Worm (Caenorhabditis elegans) whole organism, L2 larva: Measurements from ENCODE around the gene strm-1.

Experiments
- F13H6.1 ChIP-seq: sonication (generic microtip); optimal IDR thresholded peaks from 2 replicates; lab custom pipeline; 2016; ENCODE audit warnings: missing genetic modification characterization, missing compliant biosample characterization
- Y55F3AM.14 ChIP-seq: fragments of 200-800 bp; sonication (Bioruptor generic); optimal IDR thresholded peaks from 2 replicates; lab custom pipeline; 2018; ENCODE audit warnings: mild to moderate bottlenecking, missing genetic modification characterization, missing compliant biosample characterization
- ZK546.5 ChIP-seq: sonication (generic microtip); optimal IDR thresholded peaks from 2 replicates; lab custom pipeline; 2017; ENCODE audit warnings: missing biosample characterization, missing genetic modification characterization
- alr-1 ChIP-seq: fragments of 150-350 bp; optimal IDR thresholded peaks from 2 replicates; lab custom pipeline; 2014; ENCODE audit warnings: missing biosample characterization, missing genetic modification characterization
- aly-2 ChIP-seq: fragments of 150-350 bp; optimal IDR thresholded peaks from 2 replicates; lab custom pipeline; 2014; ENCODE audit warnings: missing biosample characterization, missing genetic modification characterization
- ceh-16 ChIP-seq: fragments of 150-350 bp; optimal IDR thresholded peaks from 2 replicates; lab custom pipeline; 2014; ENCODE audit warnings: missing biosample characterization, missing genetic modification characterization
- ceh-82 ChIP-seq: fragments of 150-350 bp; optimal IDR thresholded peaks from 2 replicates; lab custom pipeline; 2014; ENCODE audit warnings: missing biosample characterization, missing genetic modification characterization
- egl-27 ChIP-seq: sonication (generic microtip); optimal IDR thresholded peaks from 3 replicates; lab custom pipeline; 2017; ENCODE audit warnings: missing biosample characterization, missing genetic modification reagents, missing genetic modification characterization
- elt-1 ChIP-seq: fragments of 150-350 bp; optimal IDR thresholded peaks from 2 replicates; lab custom pipeline; 2014; ENCODE audit warnings: missing biosample characterization, missing genetic modification characterization
- elt-3 ChIP-seq: sonication (generic microtip); optimal IDR thresholded peaks from 2 replicates; lab custom pipeline; 2017; ENCODE audit warnings: missing biosample characterization, missing genetic modification characterization
- fos-1 ChIP-seq: fragments of 150-350 bp; optimal IDR thresholded peaks from 2 replicates; lab custom pipeline; 2014; ENCODE audit warnings: missing biosample characterization, missing genetic modification characterization
- lin-11 ChIP-seq: fragments of 150-350 bp; sonication (generic microtip); optimal IDR thresholded peaks from 2 replicates; lab custom pipeline; 2014; ENCODE audit warnings: missing biosample characterization, missing genetic modification characterization, inconsistent platforms, mixed read lengths
- lin-13 ChIP-seq: fragments of 150-350 bp; optimal IDR thresholded peaks from 2 replicates; lab custom pipeline; 2014; ENCODE audit warnings: missing biosample characterization, missing genetic modification reagents, missing genetic modification characterization
- lin-39 ChIP-seq: fragments of 150-350 bp; optimal IDR thresholded peaks from 2 replicates; lab custom pipeline; 2014; ENCODE audit warnings: missing biosample characterization, missing genetic modification reagents, missing genetic modification characterization
- lsy-2 ChIP-seq, 2 experiments: fragments of 150-350 bp in 1 of 2; sonication (generic microtip) in 1 of 2; optimal IDR thresholded peaks; 2 replicates each; lab custom pipeline; 2014 to 2017; ENCODE audit warnings: missing biosample characterization in 2 of 2, missing genetic modification characterization in 2 of 2
- mbf-1 ChIP-seq: sonication (generic microtip); optimal IDR thresholded peaks from 2 replicates; lab custom pipeline; 2017; ENCODE audit warnings: missing biosample characterization, missing genetic modification characterization
- mdl-1 ChIP-seq, 2 experiments: fragments of 150-350 bp in 1 of 2; sonication (generic microtip) in 1 of 2; optimal IDR thresholded peaks; 2 replicates each; lab custom pipeline; 2017; ENCODE audit warnings: missing biosample characterization in 2 of 2, missing genetic modification characterization in 2 of 2
- nhr-10 ChIP-seq: sonication (generic microtip); optimal IDR thresholded peaks from 2 replicates; lab custom pipeline; 2017; ENCODE audit warnings: missing biosample characterization, missing genetic modification characterization
- nhr-11 ChIP-seq: fragments of 150-350 bp; optimal IDR thresholded peaks from 2 replicates; lab custom pipeline; 2014; ENCODE audit warnings: missing biosample characterization, missing genetic modification characterization
- nhr-129 ChIP-seq: fragments of 150-350 bp; optimal IDR thresholded peaks from 2 replicates; lab custom pipeline; 2014; ENCODE audit warnings: missing biosample characterization, missing genetic modification characterization
- nhr-21 ChIP-seq: fragments of 150-350 bp; optimal IDR thresholded peaks from 2 replicates; lab custom pipeline; 2014; ENCODE audit warnings: missing biosample characterization, missing genetic modification characterization
- nhr-23 ChIP-seq: fragments of 150-350 bp; optimal IDR thresholded peaks from 2 replicates; lab custom pipeline; 2014; ENCODE audit warnings: missing biosample characterization, missing genetic modification reagents, missing genetic modification characterization
- nhr-6 ChIP-seq: fragments of 150-350 bp; optimal IDR thresholded peaks from 2 replicates; lab custom pipeline; 2014; ENCODE audit warnings: missing biosample characterization, missing genetic modification characterization
- nhr-77 ChIP-seq: fragments of 150-350 bp; optimal IDR thresholded peaks from 2 replicates; lab custom pipeline; 2014; ENCODE audit warnings: missing biosample characterization, missing genetic modification characterization
- sem-4 ChIP-seq: fragments of 150-350 bp; optimal IDR thresholded peaks from 2 replicates; lab custom pipeline; 2014; ENCODE audit warnings: missing biosample characterization, missing genetic modification reagents, missing genetic modification characterization
- skn-1 ChIP-seq: sonication (generic microtip); optimal IDR thresholded peaks from 2 replicates; lab custom pipeline; 2017; ENCODE audit warnings: missing biosample characterization, missing genetic modification characterization
- sma-3 ChIP-seq: sonication (generic microtip); optimal IDR thresholded peaks from 2 replicates; lab custom pipeline; 2016; ENCODE audit warnings: missing genetic modification reagents, missing genetic modification characterization, missing compliant biosample characterization
- sma-9 ChIP-seq, 2 experiments: fragments of 150-350 bp in 1 of 2; sonication (generic microtip) in 1 of 2; optimal IDR thresholded peaks; 2 replicates each; lab custom pipeline; 2014 to 2016; ENCODE audit warnings: missing genetic modification characterization in 2 of 2, mild to moderate bottlenecking in 1 of 2, missing biosample characterization in 1 of 2, missing compliant biosample characterization in 1 of 2, missing genetic modification reagents in 1 of 2, moderate library complexity in 1 of 2
- unc-39 ChIP-seq: fragments of 150-350 bp; optimal IDR thresholded peaks from 2 replicates; lab custom pipeline; 2014; ENCODE audit warnings: missing biosample characterization, missing genetic modification characterization
- unc-62 ChIP-seq: fragments of 150-350 bp; optimal IDR thresholded peaks from 2 replicates; lab custom pipeline; 2014; ENCODE audit warnings: missing biosample characterization, missing genetic modification reagents, missing genetic modification characterization
- zag-1 ChIP-seq: fragments of 150-350 bp; optimal IDR thresholded peaks from 2 replicates; lab custom pipeline; 2014; ENCODE audit warnings: missing biosample characterization, missing genetic modification characterization
- ztf-1 ChIP-seq: fragments of 200-800 bp; sonication (Bioruptor generic); conservative IDR thresholded peaks from 2 replicates; pipeline ENCODE4 v1.3.6; 2022; ENCODE audit warnings: missing genetic modification characterization, missing compliant biosample characterization

strm-1 gene

ce11 chrIII:2384364-2384763 is 17.5 kb upstream of the strm-1 start:
- TF ChIP-seq Y55F3AM.14 (GFP tag; lab: Kevin White, UChicago) (no peak), sem-4 (no peak), sma-9 (GFP tag; optimal IDR thresholded peaks at IDR 0.05; lab: Kevin White, UChicago) (no peak), sma-9 (tag; optimal IDR thresholded peaks at IDR 0.05; lab: Kevin White, UChicago) (no peak), lin-11 (tag; lab: Kevin White, UChicago) (no peak), skn-1 (tag; lab: Kevin White, UChicago) (no peak), nhr-23 (tag; lab: Kevin White, UChicago) (no peak), lin-13 (no peak), unc-62 (GFP tag; lab: Kevin White, UChicago) (no peak), nhr-129 (tag; lab: Kevin White, UChicago) (no peak)
- TF ChIP-seq, all 48 proteins: peak for 0

- TF ChIP-seq unc-39: no peak
- no peak for TF ChIP-seq aly-2 (tag; lab: Kevin White, UChicago)
- TF ChIP-seq Y55F3AM.14 (GFP tag; lab: Kevin White, UChicago): no peak
- TF ChIP-seq nhr-23 (tag; lab: Kevin White, UChicago): no peak
- no peak for TF ChIP-seq sma-3
- no peak for TF ChIP-seq lsy-2 (tag; optimal IDR thresholded peaks at IDR 0.05; lab: Kevin White, UChicago)
- no peak for TF ChIP-seq ztf-1 (GFP tag; lab: Robert Waterston, UW)
- no peak for TF ChIP-seq ceh-16
- no peak for TF ChIP-seq ZK546.5 (tag; lab: Kevin White, UChicago)
- no peak for TF ChIP-seq ceh-82 (tag; lab: Kevin White, UChicago)
- TF ChIP-seq nhr-6 (tag; lab: Kevin White, UChicago): no peak
- no peak for TF ChIP-seq elt-3 (tag; lab: Kevin White, UChicago)
- TF ChIP-seq mbf-1 (tag; lab: Kevin White, UChicago): no peak
- no peak for TF ChIP-seq sem-4
- no peak for TF ChIP-seq nhr-10
- no peak for TF ChIP-seq elt-1 (tag; lab: Kevin White, UChicago)
- TF ChIP-seq, all 48 proteins: peak for 0
Measured at ce11 chrIII:2386483-2386882, 15.4 kb upstream of the strm-1 start, which contains the start of gene H14E04.3. TSS of gene H14E04.3 (minus strand) at chrIII:2386583.

ce11 chrIII:2391704-2392103 is 10.2 kb upstream of the strm-1 start:
- TF ChIP-seq mdl-1 (tag; optimal IDR thresholded peaks at IDR 0.05; lab: Kevin White, UChicago) (no peak), egl-27 (tag; lab: Kevin White, UChicago) (peak; percentile 5)

- TF ChIP-seq lin-13 (peak; percentile 6), egl-27 (tag; lab: Kevin White, UChicago) (no peak), lsy-2 (tag; optimal IDR thresholded peaks at IDR 0.05; lab: Kevin White, UChicago) (peak in 1 of 2 experiments; percentile 61)
Measured at ce11 chrIII:2393666-2394154, 8.2 kb upstream of the strm-1 start.

- TF ChIP-seq nhr-10 (no peak), F13H6.1 (tag; lab: Kevin White, UChicago) (no peak), mbf-1 (tag; lab: Kevin White, UChicago) (no peak), alr-1 (no peak), lsy-2 (tag; optimal IDR thresholded peaks at IDR 0.05; lab: Kevin White, UChicago) (no peak), ZK546.5 (tag; lab: Kevin White, UChicago) (no peak), elt-3 (tag; lab: Kevin White, UChicago) (no peak), zag-1 (no peak), fos-1 (no peak), Y55F3AM.14 (GFP tag; lab: Kevin White, UChicago) (no peak), lin-39 (tag; lab: Kevin White, UChicago) (no peak), nhr-77 (tag; lab: Kevin White, UChicago) (no peak), nhr-11 (no peak), nhr-21 (tag; lab: Kevin White, UChicago) (no peak), nhr-6 (tag; lab: Kevin White, UChicago) (no peak), elt-1 (tag; lab: Kevin White, UChicago) (no peak), unc-62 (GFP tag; lab: Kevin White, UChicago) (no peak), lin-13 (no peak)
Measured at ce11 chrIII:2410925-2411450, 9.1 kb downstream of the strm-1 start, which contains the start of gene mrpl-30. TSS of gene mrpl-30 (minus strand) at chrIII:2410975.
